Worm (Caenorhabditis elegans) whole organism, young adult: ENCODE results near the gene skr-14.

Experiments
- F22D6.2 ChIP-seq: sonication (generic microtip); optimal IDR thresholded peaks from 2 replicates; lab custom pipeline; 2016; ENCODE audit warnings: mild to moderate bottlenecking, missing genetic modification characterization, missing compliant biosample characterization
- F52B5.7 ChIP-seq: sonication (generic microtip); optimal IDR thresholded peaks from 2 replicates; lab custom pipeline; 2016; ENCODE audit warnings: mild to moderate bottlenecking, missing genetic modification characterization, missing compliant biosample characterization
- F55B11.4 ChIP-seq: sonication (generic microtip); optimal IDR thresholded peaks from 2 replicates; lab custom pipeline; 2016; ENCODE audit warnings: missing compliant biosample characterization, missing genetic modification characterization, borderline replicate concordance; ENCODE audit not compliant: insufficient read depth
- ama-1 ChIP-seq, 3 experiments: fragments of 150-350 bp in 1 of 3; sonication (generic microtip) in 2 of 3; optimal IDR thresholded peaks; 2 replicates each; lab custom pipeline; 2014 to 2018; ENCODE audit warnings: missing biosample characterization in 2 of 3, missing genetic modification characterization in 2 of 3, missing genetic modification reagents in 2 of 3
- efl-1 ChIP-seq: fragments of 150-350 bp; optimal IDR thresholded peaks from 2 replicates; lab custom pipeline; 2014; ENCODE audit warnings: missing biosample characterization, missing genetic modification reagents, missing genetic modification characterization
- gei-17 ChIP-seq: fragments of 200-800 bp; sonication (Bioruptor generic); optimal IDR thresholded peaks from 2 replicates; lab custom pipeline; 2018; ENCODE audit warnings: mild to moderate bottlenecking, missing genetic modification characterization, missing compliant biosample characterization
- nhr-27 ChIP-seq: fragments of 200-800 bp; sonication (Bioruptor generic); optimal IDR thresholded peaks from 2 replicates; lab custom pipeline; 2018; ENCODE audit warnings: mild to moderate bottlenecking, missing genetic modification characterization, moderate library complexity, missing compliant biosample characterization
- pha-4 ChIP-seq: fragments of 150-350 bp; sonication (generic microtip); optimal IDR thresholded peaks from 2 replicates; lab custom pipeline; 2014; ENCODE audit warnings: missing biosample characterization, missing genetic modification reagents, missing genetic modification characterization
- rcor-1 ChIP-seq: fragments of 200-800 bp; sonication (Bioruptor generic); IDR thresholded peaks from 2 replicates; pipeline ENCODE4 v1.3.6; 2022; ENCODE audit warnings: missing genetic modification reagents, missing genetic modification characterization, missing compliant biosample characterization
- repo-1 ChIP-seq: sonication (generic microtip); optimal IDR thresholded peaks from 2 replicates; lab custom pipeline; 2017; ENCODE audit warnings: mild to moderate bottlenecking, missing genetic modification characterization, missing compliant biosample characterization
- snpc-4 ChIP-seq, 5 experiments: fragments of 150-350 bp in 1 of 5; sonication (generic microtip) in 4 of 5; optimal IDR thresholded peaks; 2 replicates each; lab custom pipeline; 2014 to 2018; ENCODE audit warnings: missing genetic modification characterization in 5 of 5, missing biosample characterization in 3 of 5, antibody characterized with exemption in 2 of 5, mild to moderate bottlenecking in 2 of 5, missing compliant biosample characterization in 2 of 5, missing genotype in 2 of 5, moderate library complexity in 2 of 5, missing genetic modification reagents in 1 of 5
- unc-62 ChIP-seq: fragments of 150-350 bp; optimal IDR thresholded peaks from 2 replicates; lab custom pipeline; 2014; ENCODE audit warnings: missing biosample characterization, missing genetic modification reagents, missing genetic modification characterization

ce11 chrV:4429576-4429975 is 8.2 kb upstream of the skr-14 start, which contains the start of gene Y47D7A.12:
- TF ChIP-seq unc-62 (GFP tag; lab: Kevin White, UChicago) (no peak), repo-1 (no peak), nhr-27 (tag; lab: Kevin White, UChicago) (no peak), snpc-4 (GFP tag; optimal IDR thresholded peaks at IDR 0.05; lab: Kevin White, UChicago) (no peak), snpc-4 (tag; optimal IDR thresholded peaks at IDR 0.05; lab: Kevin White, UChicago) (no peak), rcor-1 (GFP tag; lab: Robert Waterston, UW) (no peak), F22D6.2 (tag; lab: Kevin White, UChicago) (no peak), pha-4 (tag; lab: Kevin White, UChicago) (no peak), gei-17 (GFP tag; lab: Kevin White, UChicago) (no peak), F52B5.7 (tag; lab: Kevin White, UChicago) (no peak), efl-1 (no peak), F55B11.4 (tag; lab: Kevin White, UChicago) (no peak), ama-1 (optimal IDR thresholded peaks at IDR 0.05; lab: Kevin White, UChicago) (no peak), ama-1 (GFP tag; optimal IDR thresholded peaks at IDR 0.05; lab: Kevin White, UChicago) (no peak)
